Fruit fly (Drosophila melanogaster) whole organism, larva: ENCODE results near the gene sgll.

Experiments
- noc ChIP-seq: fragments of 200-800 bp; sonication (Bioruptor generic); optimal IDR thresholded peaks from 3 replicates; lab custom pipeline; 2019; ENCODE audit warnings: missing biosample characterization, mild to moderate bottlenecking, missing genetic modification characterization, moderate library complexity

sgll gene

DNA sequence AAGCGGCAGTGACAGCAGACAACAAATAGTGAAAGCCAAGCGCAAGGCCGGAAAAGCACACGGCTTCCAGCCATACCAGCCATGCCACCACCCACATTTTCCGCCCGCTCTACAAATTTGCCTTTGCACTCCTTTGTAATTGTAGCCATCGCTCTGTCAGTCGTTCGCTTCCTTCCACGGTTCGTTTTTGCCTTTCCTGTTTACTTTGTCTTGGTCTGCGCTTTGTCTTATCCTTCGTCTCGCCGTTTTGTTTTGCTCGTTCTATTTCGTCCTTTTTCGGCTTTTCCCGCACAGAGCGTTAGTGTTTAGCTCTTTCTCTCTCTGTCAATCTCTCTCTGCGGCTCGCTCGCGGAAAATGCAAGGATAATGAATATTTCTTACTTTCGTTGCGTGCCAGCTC is 3.2 kb downstream of the sgll start:
- TF ChIP-seq noc (tag; lab: Kevin White, UChicago): no peak

DNA sequence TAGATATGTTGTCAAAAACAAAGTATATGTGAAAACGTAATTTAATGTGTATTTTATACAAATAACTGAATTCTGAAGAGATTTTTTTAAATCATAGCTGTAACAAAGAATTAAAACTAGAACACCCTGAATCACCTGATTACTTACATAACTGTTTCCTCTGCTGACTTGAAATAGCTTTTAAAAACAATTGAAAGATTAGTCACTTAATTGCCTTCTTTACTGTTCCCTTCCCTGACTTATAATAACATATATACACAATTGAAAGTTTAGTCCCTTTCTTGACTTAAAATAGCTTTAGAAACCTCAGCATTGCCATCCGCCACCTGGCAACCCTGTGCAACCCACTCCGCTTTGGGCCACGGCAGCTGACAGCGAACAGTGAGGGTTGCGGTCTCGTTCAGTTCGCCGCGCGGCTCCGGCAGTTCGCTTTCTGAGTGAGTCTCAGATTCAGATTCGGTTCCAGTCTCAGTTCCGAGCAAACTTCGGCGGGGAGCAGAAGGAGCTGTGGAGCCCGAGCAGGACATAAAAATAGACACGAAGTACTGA is 3.7 kb downstream of the sgll start, which contains the start of gene CG34384:
CG34384 (plus strand) TSS at position 381 of the 549 bp plus-strand sequence.
- TF ChIP-seq noc (tag; lab: Kevin White, UChicago): no peak

DNA sequence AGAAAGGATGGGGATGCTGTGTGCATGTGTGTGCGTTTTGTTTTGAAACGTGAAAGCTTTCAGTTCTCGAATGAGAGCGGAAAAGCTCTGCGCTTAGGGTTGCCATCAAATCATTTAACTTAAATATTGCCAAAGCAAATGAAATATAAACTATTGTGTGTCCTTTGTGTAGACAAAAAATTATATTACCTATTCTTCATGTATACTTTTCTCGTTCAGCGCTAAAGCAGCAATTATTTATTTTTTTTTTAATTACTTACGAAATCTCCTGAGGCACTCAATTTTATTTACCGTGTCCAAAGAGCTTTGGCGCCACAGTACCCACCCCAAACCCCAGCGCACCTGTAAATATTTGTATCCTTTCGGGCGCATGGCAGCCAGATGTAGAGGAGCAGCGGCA is 11.2 kb downstream of the sgll start:
- no peak for TF ChIP-seq noc (tag; lab: Kevin White, UChicago)
